Worm (Caenorhabditis elegans): ENCODE measurements around the gene C48D5.3.

DNA sequence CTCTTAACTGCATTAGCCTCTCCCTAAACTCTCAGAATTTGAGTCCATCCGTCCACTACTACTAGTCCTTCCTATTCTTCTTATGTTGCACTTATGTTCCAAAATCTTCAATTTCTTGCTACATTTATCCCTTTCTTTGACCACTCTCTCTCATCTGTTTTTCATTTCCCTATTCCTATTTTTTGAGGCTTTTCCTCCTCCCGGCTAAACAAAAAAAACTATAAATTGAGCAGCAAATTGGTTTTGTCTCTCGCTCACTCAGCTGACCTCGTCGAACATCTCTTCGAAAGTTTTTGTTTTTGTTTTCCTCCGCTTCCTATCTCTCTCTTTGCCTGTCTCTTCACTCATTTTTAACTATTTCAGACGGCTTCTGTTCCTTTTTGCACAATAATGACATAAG lies 8.8 kb upstream of the C48D5.3 start, which contains the start of gene ptp-1:
- TF ChIP-seq flt-1 (GFP tag; IDR thresholded peaks at IDR 0.05): no peak
- no peak for TF ChIP-seq ztf-23 (GFP tag; IDR thresholded peaks at IDR 0.05)
- no peak for TF ChIP-seq ztf-29 (GFP tag; IDR thresholded peaks at IDR 0.05)
